Worm (Caenorhabditis elegans): ENCODE data around the gene ZK816.3.

ce11 chrX:3301770-3302169, 46.4 kb upstream of the ZK816.3 start, which contains the start of gene F11D5.5:
- TF ChIP-seq hnd-1 (tag; optimal IDR thresholded peaks at IDR 0.05): no peak
- TF ChIP-seq aly-1 (tag; optimal IDR thresholded peaks at IDR 0.05): no peak
- TF ChIP-seq ama-1 (optimal IDR thresholded peaks at IDR 0.05): no peak
